Worm (Caenorhabditis elegans) whole organism, mixed stage, embryonic: ENCODE results near the gene F07B10.4.

Experiments used
- M03D4.4 ChIP-seq: sonication (generic microtip); optimal IDR thresholded peaks from 2 replicates; lab custom pipeline; 2017; ENCODE audit warnings: mild to moderate bottlenecking, missing genetic modification characterization, missing compliant biosample characterization
- bed-3 ChIP-seq: fragments of 200-800 bp; sonication (Bioruptor generic); optimal IDR thresholded peaks from 3 replicates; lab custom pipeline; 2018; ENCODE audit warnings: mild to moderate bottlenecking, missing genetic modification characterization, moderate library complexity, missing compliant biosample characterization
- blmp-1 ChIP-seq: fragments of 150-350 bp; optimal IDR thresholded peaks from 2 replicates; lab custom pipeline; 2014; ENCODE audit warnings: missing biosample characterization, missing genetic modification characterization
- ceh-39 ChIP-seq: fragments of 150-350 bp; optimal IDR thresholded peaks from 2 replicates; lab custom pipeline; 2014; ENCODE audit warnings: missing biosample characterization, missing genetic modification characterization
- ceh-43 ChIP-seq: fragments of 200-800 bp; sonication (Bioruptor generic); optimal IDR thresholded peaks from 2 replicates; lab custom pipeline; 2018; ENCODE audit warnings: mild to moderate bottlenecking, missing genetic modification characterization, moderate library complexity, missing compliant biosample characterization
- ceh-83 ChIP-seq: fragments of 200-800 bp; sonication (Bioruptor generic); optimal IDR thresholded peaks from 2 replicates; lab custom pipeline; 2018; ENCODE audit warnings: mild to moderate bottlenecking, missing genetic modification characterization, missing compliant biosample characterization
- ces-1 ChIP-seq: fragments of 150-350 bp; optimal IDR thresholded peaks from 2 replicates; lab custom pipeline; 2014; ENCODE audit warnings: missing biosample characterization, missing genetic modification reagents, missing genetic modification characterization
- drap-1 ChIP-seq: fragments of 200-800 bp; sonication (Bioruptor generic); optimal IDR thresholded peaks from 3 replicates; lab custom pipeline; 2018; ENCODE audit warnings: mild to moderate bottlenecking, missing genetic modification characterization, missing compliant biosample characterization
- elt-1 ChIP-seq: sonication (generic microtip); optimal IDR thresholded peaks from 2 replicates; lab custom pipeline; 2017; ENCODE audit warnings: missing genetic modification characterization, mild to moderate bottlenecking, missing compliant biosample characterization, antibody characterized with exemption, moderate library complexity, borderline replicate concordance; ENCODE audit not compliant: insufficient read depth
- elt-3 ChIP-seq: fragments of 150-350 bp; optimal IDR thresholded peaks from 2 replicates; lab custom pipeline; 2014; ENCODE audit warnings: missing biosample characterization, missing genetic modification characterization
- flh-1 ChIP-seq: fragments of 200-800 bp; sonication (Bioruptor generic); optimal IDR thresholded peaks from 2 replicates; lab custom pipeline; 2018; ENCODE audit warnings: mild to moderate bottlenecking, missing genetic modification characterization, moderate library complexity, missing compliant biosample characterization
- ham-2 ChIP-seq: fragments of 200-800 bp; sonication (Bioruptor generic); optimal IDR thresholded peaks from 2 replicates; lab custom pipeline; 2018; ENCODE audit warnings: mild to moderate bottlenecking, missing genetic modification characterization, missing compliant biosample characterization
- hlh-1 ChIP-seq: fragments of 150-350 bp; optimal IDR thresholded peaks from 2 replicates; lab custom pipeline; 2014; ENCODE audit warnings: missing biosample characterization, missing genetic modification reagents, missing genetic modification characterization
- lin-13 ChIP-seq: fragments of 150-350 bp; optimal IDR thresholded peaks from 2 replicates; lab custom pipeline; 2014; ENCODE audit warnings: missing biosample characterization, missing genetic modification characterization
- lin-32 ChIP-seq: fragments of 200-800 bp; sonication (Bioruptor generic); optimal IDR thresholded peaks from 2 replicates; lab custom pipeline; 2018; ENCODE audit warnings: mild to moderate bottlenecking, missing genetic modification characterization, missing compliant biosample characterization
- mep-1 ChIP-seq: fragments of 150-350 bp; optimal IDR thresholded peaks from 2 replicates; lab custom pipeline; 2017; ENCODE audit warnings: missing biosample characterization, missing genetic modification reagents, missing genetic modification characterization, inconsistent platforms
- mls-2 ChIP-seq: sonication (generic microtip); optimal IDR thresholded peaks from 2 replicates; lab custom pipeline; 2016; ENCODE audit warnings: mild to moderate bottlenecking, missing genetic modification characterization, moderate library complexity, missing compliant biosample characterization
- nhr-12 ChIP-seq: fragments of 150-350 bp; optimal IDR thresholded peaks from 2 replicates; lab custom pipeline; 2014; ENCODE audit warnings: missing biosample characterization, missing genetic modification characterization
- nhr-2 ChIP-seq: fragments of 150-350 bp; optimal IDR thresholded peaks from 2 replicates; lab custom pipeline; 2014; ENCODE audit warnings: missing biosample characterization, missing genetic modification characterization
- nhr-237 ChIP-seq: fragments of 150-350 bp; optimal IDR thresholded peaks from 2 replicates; lab custom pipeline; 2014; ENCODE audit warnings: missing biosample characterization, missing genetic modification characterization
- nhr-28 ChIP-seq: fragments of 150-350 bp; optimal IDR thresholded peaks from 2 replicates; lab custom pipeline; 2014; ENCODE audit warnings: missing biosample characterization, missing genetic modification characterization
- nhr-76 ChIP-seq: sonication (generic microtip); optimal IDR thresholded peaks from 2 replicates; lab custom pipeline; 2017; ENCODE audit warnings: missing biosample characterization, missing genetic modification characterization
- pha-4 ChIP-seq: fragments of 150-350 bp; optimal IDR thresholded peaks from 2 replicates; lab custom pipeline; 2018; ENCODE audit warnings: missing biosample characterization, missing genetic modification reagents, missing genetic modification characterization
- sem-2 ChIP-seq: fragments of 200-800 bp; sonication (Bioruptor generic); optimal IDR thresholded peaks from 2 replicates; lab custom pipeline; 2018; ENCODE audit warnings: mild to moderate bottlenecking, missing genetic modification characterization, missing compliant biosample characterization
- snpc-4 ChIP-seq: fragments of 150-350 bp; optimal IDR thresholded peaks from 2 replicates; lab custom pipeline; 2014; ENCODE audit warnings: missing biosample characterization, missing genetic modification characterization
- sptf-1 ChIP-seq: sonication (generic microtip); optimal IDR thresholded peaks from 2 replicates; lab custom pipeline; 2017; ENCODE audit warnings: mild to moderate bottlenecking, missing genetic modification characterization, moderate library complexity, missing compliant biosample characterization
- tbx-8 ChIP-seq: fragments of 200-800 bp; sonication (Bioruptor generic); optimal IDR thresholded peaks from 2 replicates; lab custom pipeline; 2018; ENCODE audit warnings: mild to moderate bottlenecking, missing genetic modification characterization, moderate library complexity, missing compliant biosample characterization
- unc-120 ChIP-seq: sonication (generic microtip); optimal IDR thresholded peaks from 2 replicates; lab custom pipeline; 2017; ENCODE audit warnings: missing genetic modification characterization, missing compliant biosample characterization; ENCODE audit not compliant: poor library complexity, severe bottlenecking
- unc-39 ChIP-seq: fragments of 150-350 bp; optimal IDR thresholded peaks from 2 replicates; lab custom pipeline; 2014; ENCODE audit warnings: missing biosample characterization, missing genetic modification characterization
- unc-62 ChIP-seq: fragments of 150-350 bp; optimal IDR thresholded peaks from 2 replicates; lab custom pipeline; 2014; ENCODE audit warnings: missing biosample characterization, missing genetic modification reagents, missing genetic modification characterization
- zip-8 ChIP-seq: fragments of 150-350 bp; optimal IDR thresholded peaks from 2 replicates; lab custom pipeline; 2014; ENCODE audit warnings: missing biosample characterization, missing genetic modification characterization
- ztf-11 ChIP-seq: fragments of 150-350 bp; optimal IDR thresholded peaks from 2 replicates; lab custom pipeline; 2014; ENCODE audit warnings: missing biosample characterization, missing genetic modification characterization

The F07B10.4 gene

ce11 chrV:11251798-11252197, 11.1 kb downstream of the F07B10.4 start:
- no peak for TF ChIP-seq lin-13 (tag; lab: Kevin White, UChicago)
- TF ChIP-seq mls-2 (tag; lab: Kevin White, UChicago), result no peak
- TF ChIP-seq elt-3 (tag; lab: Kevin White, UChicago), result no peak
- TF ChIP-seq tbx-8 (GFP tag; lab: Kevin White, UChicago), result no peak
- no peak for TF ChIP-seq ceh-43 (GFP tag; lab: Kevin White, UChicago)
- no peak for TF ChIP-seq zip-8 (tag; lab: Kevin White, UChicago)
- TF ChIP-seq unc-120 (tag; lab: Kevin White, UChicago), result no peak
- no peak for TF ChIP-seq sem-2 (GFP tag; lab: Kevin White, UChicago)
- no peak for TF ChIP-seq ceh-83 (GFP tag; lab: Kevin White, UChicago)

ce11 chrV:11250735-11251134, 12.2 kb downstream of the F07B10.4 start, which contains the start of gene T19B10.12:
T19B10.12 (plus strand) TSS chrV:11251035.
- TF ChIP-seq pha-4 (tag; lab: Kevin White, UChicago) (no peak), ztf-11 (tag; lab: Kevin White, UChicago) (no peak), mep-1 (no peak), tbx-8 (GFP tag; lab: Kevin White, UChicago) (no peak), ceh-43 (GFP tag; lab: Kevin White, UChicago) (no peak), blmp-1 (tag; lab: Kevin White, UChicago) (no peak), nhr-2 (tag; lab: Kevin White, UChicago) (no peak)
- TF ChIP-seq, all 35 proteins: peak for 0

ce11 chrV:11247846-11248245, 15.1 kb downstream of the F07B10.4 start, which contains the start of gene mam-4:
mam-4 (plus strand) TSS chrV:11248146.
- TF ChIP-seq ces-1 (GFP tag; lab: Kevin White, UChicago) (no peak), unc-120 (tag; lab: Kevin White, UChicago) (no peak), ceh-39 (tag; lab: Kevin White, UChicago) (no peak), drap-1 (no peak), sem-2 (GFP tag; lab: Kevin White, UChicago) (no peak), mep-1 (no peak), sptf-1 (no peak), hlh-1 (tag; lab: Kevin White, UChicago) (no peak), nhr-12 (tag; lab: Kevin White, UChicago) (no peak), elt-1 (no peak), unc-62 (GFP tag; lab: Kevin White, UChicago) (no peak), mls-2 (tag; lab: Kevin White, UChicago) (no peak), flh-1 (no peak), ztf-11 (tag; lab: Kevin White, UChicago) (no peak), ham-2 (no peak), lin-32 (GFP tag; lab: Kevin White, UChicago) (no peak), blmp-1 (tag; lab: Kevin White, UChicago) (no peak), snpc-4 (no peak)

- TF ChIP-seq zip-8 (tag; lab: Kevin White, UChicago) (peak; percentile 59), bed-3 (GFP tag; lab: Kevin White, UChicago) (no peak)
These were observed 17.9 kb downstream of the F07B10.4 start for ce11 chrV:11245029-11245428.

ce11 chrV:11244539-11244938, 18.4 kb downstream of the F07B10.4 start, which contains the start of gene mxl-1:
mxl-1 (plus strand) TSS chrV:11244839.
- TF ChIP-seq unc-120 (tag; lab: Kevin White, UChicago), result no peak
- TF ChIP-seq ces-1 (GFP tag; lab: Kevin White, UChicago), result no peak
- TF ChIP-seq elt-3 (tag; lab: Kevin White, UChicago), result no peak
- TF ChIP-seq sptf-1, result no peak
- no peak for TF ChIP-seq mls-2 (tag; lab: Kevin White, UChicago)
- no peak for TF ChIP-seq nhr-237 (tag; lab: Kevin White, UChicago)

- no peak for TF ChIP-seq sem-2 (GFP tag; lab: Kevin White, UChicago)
- no peak for TF ChIP-seq nhr-2 (tag; lab: Kevin White, UChicago)
- no peak for TF ChIP-seq nhr-28 (tag; lab: Kevin White, UChicago)
- TF ChIP-seq hlh-1 (tag; lab: Kevin White, UChicago), result no peak
- no peak for TF ChIP-seq pha-4 (tag; lab: Kevin White, UChicago)
- TF ChIP-seq drap-1, result no peak
- TF ChIP-seq lin-32 (GFP tag; lab: Kevin White, UChicago), result no peak
- no peak for TF ChIP-seq ceh-43 (GFP tag; lab: Kevin White, UChicago)
- TF ChIP-seq zip-8 (tag; lab: Kevin White, UChicago), result no peak
- TF ChIP-seq mls-2 (tag; lab: Kevin White, UChicago), result no peak
- TF ChIP-seq unc-39 (tag; lab: Kevin White, UChicago), result no peak
- TF ChIP-seq ceh-39 (tag; lab: Kevin White, UChicago), result no peak
- no peak for TF ChIP-seq nhr-76 (tag; lab: Kevin White, UChicago)
- TF ChIP-seq M03D4.4 (tag; lab: Kevin White, UChicago), result no peak
- no peak for TF ChIP-seq unc-120 (tag; lab: Kevin White, UChicago)
- no peak for TF ChIP-seq flh-1
- TF ChIP-seq mep-1, result no peak
- no peak for TF ChIP-seq unc-62 (GFP tag; lab: Kevin White, UChicago)
These were observed 21.3 kb downstream of the F07B10.4 start, which contains the start of gene pgap-1 for ce11 chrV:11241580-11241979. pgap-1 (plus strand) TSS chrV:11241880.
